Fruit fly (Drosophila melanogaster): ENCODE data around the gene Pih1D1.

Pih1D1 gene

dm6 chr2L:12704418-12704920 lies 17.2 kb downstream of the Pih1D1 start, which contains the start of the genes CG5776 and spict (continued):
- TF ChIP-seq CG4328 (GFP tag; optimal IDR thresholded peaks at IDR 0.05) = peak; percentile 31
- peak; percentile 23 for TF ChIP-seq az2 (GFP tag; optimal IDR thresholded peaks at IDR 0.05)
- TF ChIP-seq nau (GFP tag; optimal IDR thresholded peaks at IDR 0.05) = no peak
- no peak for TF ChIP-seq p53 (GFP tag; optimal IDR thresholded peaks at IDR 0.05)
- TF ChIP-seq tin (GFP tag; optimal IDR thresholded peaks at IDR 0.05) = peak; percentile 11
- peak; percentile 22 for TF ChIP-seq maf-S (GFP tag; optimal IDR thresholded peaks at IDR 0.05)
- TF ChIP-seq Ada2b (GFP tag; IDR thresholded peaks at IDR 0.05) = peak; percentile 81
- TF ChIP-seq pum (GFP tag; optimal IDR thresholded peaks at IDR 0.05) = peak; percentile 28
- TF ChIP-seq Elba2 (GFP tag; optimal IDR thresholded peaks at IDR 0.05) = no peak
- 0 out of 2 replicates have a peak, but pooled peaks have one; percentile 5 for TF ChIP-seq toy (GFP tag; IDR thresholded peaks at IDR 0.05)
- TF ChIP-seq CG6689 (GFP tag; IDR thresholded peaks at IDR 0.05) = peak; percentile 84
- peak; percentile 70 for TF ChIP-seq zfh2 (GFP tag; optimal IDR thresholded peaks at IDR 0.05)
- TF ChIP-seq CG11504 (tag; optimal IDR thresholded peaks at IDR 0.05) = peak; percentile 77
- peak; percentile 15 for TF ChIP-seq exex (tag; optimal IDR thresholded peaks at IDR 0.05)
- TF ChIP-seq Xbp1 (GFP tag; optimal IDR thresholded peaks at IDR 0.05) = peak; percentile 75
- TF ChIP-seq CG11723 (GFP tag; optimal IDR thresholded peaks at IDR 0.05) = no peak
- no peak for TF ChIP-seq Lpt (GFP tag; optimal IDR thresholded peaks at IDR 0.05)
- no peak for TF ChIP-seq Doc2 (GFP tag; IDR thresholded peaks at IDR 0.05)
- peak; percentile 36 for TF ChIP-seq CG12942 (GFP tag; optimal IDR thresholded peaks at IDR 0.05)
- 0 out of 3 replicates have a peak, but pooled peaks have one; percentile 32 for TF ChIP-seq C15 (GFP tag; IDR thresholded peaks at IDR 0.05)
- no peak for TF ChIP-seq ash1 (GFP tag; optimal IDR thresholded peaks at IDR 0.05)
- peak; percentile 79 for TF ChIP-seq CG6272 (GFP tag; IDR thresholded peaks at IDR 0.05)
- TF ChIP-seq CkIIα-i1 (GFP tag; IDR thresholded peaks at IDR 0.05) = no peak
- no peak for TF ChIP-seq Six4 (GFP tag; optimal IDR thresholded peaks at IDR 0.05)
- no peak for TF ChIP-seq luna (GFP tag; optimal IDR thresholded peaks at IDR 0.05)
- TF ChIP-seq Jarid2 (GFP tag; optimal IDR thresholded peaks at IDR 0.05) = peak; percentile 48
- TF ChIP-seq ttk (GFP tag; IDR thresholded peaks at IDR 0.05) = peak; percentile 82
- no peak for TF ChIP-seq NC2β (GFP tag; optimal IDR thresholded peaks at IDR 0.05)
- TF ChIP-seq wek (GFP tag; optimal IDR thresholded peaks at IDR 0.05) = no peak
- peak; percentile 92 for TF ChIP-seq CG12391 (tag; optimal IDR thresholded peaks at IDR 0.05)
- no peak for TF ChIP-seq lov (optimal IDR thresholded peaks at IDR 0.05)
- TF ChIP-seq lov (GFP tag; IDR thresholded peaks at IDR 0.05) = no peak
- TF ChIP-seq sens-2 (GFP tag; IDR thresholded peaks at IDR 0.05) = 0 out of 2 replicates have a peak, but pooled peaks have one; percentile 31
- TF ChIP-seq Chrac-16 (GFP tag; optimal IDR thresholded peaks at IDR 0.05) = peak; percentile 58
- no peak for TF ChIP-seq CG17568 (GFP tag; optimal IDR thresholded peaks at IDR 0.05)
- peak; percentile 60 for TF ChIP-seq CG33557 (GFP tag; optimal IDR thresholded peaks at IDR 0.05)
- TF ChIP-seq CG10654 (GFP tag; optimal IDR thresholded peaks at IDR 0.05) = peak; percentile 18
- TF ChIP-seq ase (GFP tag; IDR thresholded peaks at IDR 0.05) = peak; percentile 62; the same call in 2 of the 3 replicates
- TF ChIP-seq sens (GFP tag) = peak; percentile 79
- TF ChIP-seq tio (GFP tag; optimal IDR thresholded peaks at IDR 0.05) = no peak
- no peak for TF ChIP-seq ac (GFP tag; optimal IDR thresholded peaks at IDR 0.05)
- peak; percentile 54; the same call in 1 of the 2 replicates for TF ChIP-seq GATAe (GFP tag; conservative IDR thresholded peaks at IDR 0.05)
- peak; percentile 73 for TF ChIP-seq wor (GFP tag; IDR thresholded peaks at IDR 0.05)
- TF ChIP-seq CG6854 (GFP tag; optimal IDR thresholded peaks at IDR 0.05) = peak; percentile 10
- no peak for TF ChIP-seq NC2α (GFP tag; optimal IDR thresholded peaks at IDR 0.05)
- TF ChIP-seq CG11456 (GFP tag; IDR thresholded peaks at IDR 0.05) = peak; percentile 83
- peak; percentile 67 for TF ChIP-seq Usf (GFP tag; optimal IDR thresholded peaks at IDR 0.05)
- peak; percentile 72 for TF ChIP-seq CG9727 (GFP tag; optimal IDR thresholded peaks at IDR 0.05)
- peak; percentile 65 for TF ChIP-seq zen (tag; optimal IDR thresholded peaks at IDR 0.05)
- peak; percentile 86 for TF ChIP-seq CG13424 (tag; optimal IDR thresholded peaks at IDR 0.05)
- peak; percentile 12 for TF ChIP-seq CG31365 (tag; optimal IDR thresholded peaks at IDR 0.05)
- TF ChIP-seq CG13296 (GFP tag; optimal IDR thresholded peaks at IDR 0.05) = peak; percentile 67

Data from whole organism, embryonic.